Worm (Caenorhabditis elegans) whole organism, L3 larva: Measurements from ENCODE around the gene dib-1.

Source experiments
- ama-1 ChIP-seq: fragments of 150-350 bp; optimal IDR thresholded peaks from 2 replicates; lab custom pipeline; 2018
- ceh-16 ChIP-seq: sonication (generic microtip); optimal IDR thresholded peaks from 2 replicates; lab custom pipeline; 2017; ENCODE audit warnings: missing biosample characterization, missing genetic modification characterization
- ceh-28 ChIP-seq: fragments of 150-350 bp; optimal IDR thresholded peaks from 2 replicates; lab custom pipeline; 2014; ENCODE audit warnings: missing biosample characterization, missing genetic modification reagents, missing genetic modification characterization
- egl-5 ChIP-seq: fragments of 150-350 bp; optimal IDR thresholded peaks from 2 replicates; lab custom pipeline; 2017; ENCODE audit warnings: missing biosample characterization, missing genetic modification reagents, missing genetic modification characterization, inconsistent platforms
- elt-2 ChIP-seq: sonication (generic microtip); optimal IDR thresholded peaks from 2 replicates; lab custom pipeline; 2016; ENCODE audit warnings: missing genetic modification reagents, mild to moderate bottlenecking, missing genetic modification characterization, missing compliant biosample characterization
- elt-3 ChIP-seq, 3 experiments: fragments of 150-350 bp in 1 of 3; sonication (generic microtip) in 2 of 3; optimal IDR thresholded peaks; 2 replicates in 2 of 3; 4 replicates in 1 of 3; lab custom pipeline; 2014 to 2017; ENCODE audit warnings: missing biosample characterization in 3 of 3, missing genetic modification characterization in 3 of 3
- hmg-11 ChIP-seq: sonication (generic microtip); optimal IDR thresholded peaks from 2 replicates; lab custom pipeline; 2016; ENCODE audit warnings: missing genetic modification characterization, missing compliant biosample characterization
- jun-1 ChIP-seq: fragments of 150-350 bp; optimal IDR thresholded peaks from 2 replicates; lab custom pipeline; 2014; ENCODE audit warnings: missing biosample characterization, missing genetic modification reagents, missing genetic modification characterization
- lin-15B ChIP-seq: fragments of 150-350 bp; optimal IDR thresholded peaks from 2 replicates; lab custom pipeline; 2014; ENCODE audit warnings: missing biosample characterization, missing genetic modification characterization
- lin-39 ChIP-seq: fragments of 150-350 bp; optimal IDR thresholded peaks from 2 replicates; lab custom pipeline; 2018; ENCODE audit warnings: missing biosample characterization, missing genetic modification reagents, missing genetic modification characterization
- lsy-12 ChIP-seq: sonication (generic microtip); optimal IDR thresholded peaks from 2 replicates; lab custom pipeline; 2016; ENCODE audit warnings: mild to moderate bottlenecking, missing genetic modification characterization, missing compliant biosample characterization
- nfya-1 ChIP-seq: sonication (generic microtip); optimal IDR thresholded peaks from 2 replicates; lab custom pipeline; 2017; ENCODE audit warnings: missing genetic modification characterization, mild to moderate bottlenecking, missing compliant biosample characterization, antibody characterized with exemption, moderate library complexity; ENCODE audit not compliant: insufficient read depth
- nhr-23 ChIP-seq: fragments of 150-350 bp; optimal IDR thresholded peaks from 2 replicates; lab custom pipeline; 2014; ENCODE audit warnings: missing biosample characterization, missing genetic modification reagents, missing genetic modification characterization
- nhr-25 ChIP-seq: sonication (generic microtip); optimal IDR thresholded peaks from 2 replicates; lab custom pipeline; 2017; ENCODE audit warnings: missing biosample characterization, missing genetic modification characterization
- nhr-67 ChIP-seq: fragments of 150-350 bp; optimal IDR thresholded peaks from 2 replicates; lab custom pipeline; 2014; ENCODE audit warnings: missing biosample characterization, missing genetic modification characterization
- nhr-77 ChIP-seq: fragments of 150-350 bp; optimal IDR thresholded peaks from 2 replicates; lab custom pipeline; 2014; ENCODE audit warnings: missing biosample characterization, missing genetic modification characterization
- pha-4 ChIP-seq: fragments of 150-350 bp; optimal IDR thresholded peaks from 2 replicates; lab custom pipeline; 2014; ENCODE audit warnings: missing biosample characterization, missing genetic modification reagents, missing genetic modification characterization
- sea-2 ChIP-seq: fragments of 150-350 bp; sonication (generic microtip); optimal IDR thresholded peaks from 4 replicates; lab custom pipeline; 2014; ENCODE audit warnings: missing biosample characterization, missing genetic modification reagents, missing genetic modification characterization
- skn-1 ChIP-seq: fragments of 150-350 bp; optimal IDR thresholded peaks from 2 replicates; lab custom pipeline; 2014; ENCODE audit warnings: missing biosample characterization, missing genetic modification characterization
- snpc-4 ChIP-seq: fragments of 150-350 bp; optimal IDR thresholded peaks from 2 replicates; lab custom pipeline; 2014; ENCODE audit warnings: missing biosample characterization, missing genetic modification characterization
- tbx-2 ChIP-seq: sonication (generic microtip); optimal IDR thresholded peaks from 2 replicates; lab custom pipeline; 2016; ENCODE audit warnings: mild to moderate bottlenecking, missing genetic modification characterization, missing compliant biosample characterization
- unc-62 ChIP-seq: fragments of 150-350 bp; sonication (generic microtip); optimal IDR thresholded peaks from 4 replicates; lab custom pipeline; 2014; ENCODE audit warnings: missing biosample characterization, missing genetic modification reagents, missing genetic modification characterization
- ztf-4 ChIP-seq: fragments of 150-350 bp; optimal IDR thresholded peaks from 2 replicates; lab custom pipeline; 2014; ENCODE audit warnings: missing biosample characterization, missing genetic modification characterization

Gene dib-1

ce11 chrIV:2928409-2928808 is 37.7 kb downstream of the dib-1 start, which contains the start of gene manf-1:
Gene manf-1 (minus strand): TSS chrIV:2928421.
- peak; percentile 70 for TF ChIP-seq pha-4
- TF ChIP-seq lsy-12 (tag; lab: Kevin White, UChicago), result peak; percentile 38
- TF ChIP-seq nhr-25 (tag; lab: Kevin White, UChicago), result peak; percentile 59
- TF ChIP-seq tbx-2 (tag; lab: Kevin White, UChicago), result peak; percentile 39
- no peak for TF ChIP-seq ztf-4 (tag; lab: Kevin White, UChicago)
- peak; percentile 48 for TF ChIP-seq skn-1 (tag; lab: Kevin White, UChicago)
- TF ChIP-seq jun-1, result peak; percentile 53
- peak; percentile 62 for TF ChIP-seq snpc-4
- peak; percentile 52 for TF ChIP-seq nhr-23 (tag; lab: Kevin White, UChicago)
- peak; percentile 70 for TF ChIP-seq lin-39 (tag; lab: Kevin White, UChicago)
- no peak for TF ChIP-seq sea-2 (GFP tag; lab: Kevin White, UChicago)
- no peak for TF ChIP-seq nhr-77 (tag; lab: Kevin White, UChicago)
- TF ChIP-seq nhr-67 (tag; lab: Kevin White, UChicago), result no peak
- TF ChIP-seq elt-2 (tag; lab: Kevin White, UChicago), result peak; percentile 39
- peak; percentile 23 for TF ChIP-seq egl-5 (tag; lab: Kevin White, UChicago)
- peak; percentile 79 for TF ChIP-seq nfya-1 (tag; lab: Kevin White, UChicago)
- no peak for TF ChIP-seq ceh-28 (tag; lab: Kevin White, UChicago)
- peak; percentile 80 for TF ChIP-seq lin-15B (tag; lab: Kevin White, UChicago)
- TF ChIP-seq hmg-11 (tag; lab: Kevin White, UChicago), result peak; percentile 71
- TF ChIP-seq elt-3 (tag; optimal IDR thresholded peaks at IDR 0.05; lab: Kevin White, UChicago), result no peak

DNA sequence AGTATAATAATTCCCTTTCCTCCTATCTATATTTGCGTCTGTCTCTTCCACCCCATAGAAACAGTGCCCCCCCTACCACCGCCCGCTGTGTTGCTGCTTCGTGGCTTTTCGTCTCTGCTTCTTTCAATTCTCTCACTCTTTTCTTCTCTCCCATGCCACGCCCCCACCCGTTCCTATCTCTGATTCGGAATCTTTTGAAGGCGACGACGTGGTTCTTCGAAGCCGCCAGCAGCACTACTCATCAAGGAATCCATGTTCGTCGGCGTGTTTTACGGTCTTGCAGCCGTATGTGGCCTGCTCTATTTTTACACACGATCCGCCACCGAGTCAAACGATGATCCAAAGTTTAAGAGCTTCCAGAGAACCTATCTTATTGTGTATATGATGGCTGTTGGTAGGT is 40.5 kb downstream of the dib-1 start, which contains the start of gene samt-1:
TSS of gene samt-1 (plus strand) at position 176 of the 400 bp plus-strand sequence.
- TF ChIP-seq ama-1 (lab: Kevin White, UChicago), result no peak
- TF ChIP-seq elt-2 (tag; lab: Kevin White, UChicago), result peak; percentile 41

DNA sequence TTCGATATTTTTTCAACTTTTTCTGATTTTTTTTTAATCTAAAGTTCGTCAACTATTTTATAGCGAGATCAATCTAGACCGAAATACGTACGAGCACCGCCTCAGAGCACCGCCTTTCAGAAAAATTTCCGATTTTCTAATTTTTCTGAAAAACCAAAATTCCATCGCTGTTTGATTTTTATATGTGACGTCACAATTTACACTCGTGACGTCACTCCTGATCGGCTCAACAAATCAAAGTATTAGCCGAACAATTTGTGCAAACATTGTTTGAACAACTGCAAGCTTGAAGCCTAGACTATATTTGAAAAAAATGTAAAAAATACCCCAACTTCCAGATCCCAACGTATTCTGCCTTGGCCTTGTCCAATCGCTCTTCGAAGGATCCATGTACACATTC is 44.5 kb downstream of the dib-1 start:
- TF ChIP-seq lin-39 (tag; lab: Kevin White, UChicago), result no peak
- TF ChIP-seq ceh-16 (tag; lab: Kevin White, UChicago), result no peak
- no peak for TF ChIP-seq hmg-11 (tag; lab: Kevin White, UChicago)
- TF ChIP-seq nhr-25 (tag; lab: Kevin White, UChicago), result no peak
- TF ChIP-seq elt-2 (tag; lab: Kevin White, UChicago), result no peak
- no peak for TF ChIP-seq elt-3 (tag; optimal IDR thresholded peaks at IDR 0.05; lab: Kevin White, UChicago)
- no peak for TF ChIP-seq unc-62 (GFP tag; lab: Kevin White, UChicago)
